Fruit fly (Drosophila melanogaster): ENCODE results near the gene RhoGAP5A.

dm6 chrX:5665902-5666301, 47.3 kb upstream of the RhoGAP5A start, which contains the start of the genes Sirt4 and CG4119:
- TF ChIP-seq usp (GFP tag; optimal IDR thresholded peaks at IDR 0.05) = no peak
- no peak for TF ChIP-seq CG8478 (optimal IDR thresholded peaks at IDR 0.05)
- no peak for TF ChIP-seq pan (optimal IDR thresholded peaks at IDR 0.05)
- no peak for TF ChIP-seq EcR (GFP tag; optimal IDR thresholded peaks at IDR 0.05)

Data from whole organism.